Worm (Caenorhabditis elegans) whole organism, early embryonic: ENCODE data around the gene B0507.2.

ENCODE experiments used
- B0310.2 ChIP-seq: sonication (generic microtip); optimal IDR thresholded peaks from 2 replicates; lab custom pipeline; 2016; ENCODE audit warnings: mild to moderate bottlenecking, missing genetic modification characterization, missing compliant biosample characterization
- F13C5.2 ChIP-seq: sonication (generic microtip); optimal IDR thresholded peaks from 2 replicates; lab custom pipeline; 2017; ENCODE audit warnings: mild to moderate bottlenecking, missing genetic modification characterization, inconsistent platforms, missing compliant biosample characterization
- aly-1 ChIP-seq: sonication (generic microtip); optimal IDR thresholded peaks from 2 replicates; lab custom pipeline; 2016; ENCODE audit warnings: missing genetic modification characterization, missing compliant biosample characterization
- ama-1 ChIP-seq: fragments of 150-350 bp; optimal IDR thresholded peaks from 2 replicates; lab custom pipeline; 2014
- ceh-13 ChIP-seq: fragments of 200-800 bp; sonication (Bioruptor generic); optimal IDR thresholded peaks from 2 replicates; lab custom pipeline; 2018; ENCODE audit warnings: mild to moderate bottlenecking, missing genetic modification characterization, missing compliant biosample characterization
- ceh-36 ChIP-seq: sonication (generic microtip); optimal IDR thresholded peaks from 2 replicates; lab custom pipeline; 2016; ENCODE audit warnings: missing genetic modification characterization, inconsistent platforms, missing compliant biosample characterization
- ets-7 ChIP-seq: sonication (generic microtip); optimal IDR thresholded peaks from 2 replicates; lab custom pipeline; 2016; ENCODE audit warnings: missing genotype, missing genetic modification characterization, missing compliant biosample characterization
- flt-1 ChIP-seq: fragments of 200-800 bp; sonication (Bioruptor generic); IDR thresholded peaks from 2 replicates; pipeline ENCODE4 v1.3.6; 2022; ENCODE audit warnings: missing genetic modification characterization, missing compliant biosample characterization
- hmbx-1 ChIP-seq: sonication (generic microtip); optimal IDR thresholded peaks from 2 replicates; lab custom pipeline; 2016; ENCODE audit warnings: mild to moderate bottlenecking, missing genetic modification characterization, missing compliant biosample characterization
- hmg-4 ChIP-seq: fragments of 200-800 bp; sonication (Bioruptor generic); optimal IDR thresholded peaks from 2 replicates; lab custom pipeline; 2018; ENCODE audit warnings: mild to moderate bottlenecking, missing genetic modification characterization, missing compliant biosample characterization
- hnd-1 ChIP-seq: sonication (generic microtip); optimal IDR thresholded peaks from 2 replicates; lab custom pipeline; 2016; ENCODE audit warnings: missing genetic modification characterization, missing compliant biosample characterization
- pes-1 ChIP-seq: fragments of 200-800 bp; sonication (Bioruptor generic); IDR thresholded peaks from 2 replicates; pipeline ENCODE4 v1.3.6; 2022; ENCODE audit warnings: missing genetic modification reagents, missing genetic modification characterization, missing compliant biosample characterization
- scrt-1 ChIP-seq: fragments of 200-800 bp; sonication (Bioruptor generic); IDR thresholded peaks from 2 replicates; pipeline ENCODE4 v1.3.6; 2022; ENCODE audit warnings: missing genetic modification characterization, missing compliant biosample characterization
- sea-1 ChIP-seq: fragments of 200-800 bp; sonication (Bioruptor generic); conservative IDR thresholded peaks from 2 replicates; pipeline ENCODE4 v1.3.6; 2022; ENCODE audit warnings: missing genetic modification characterization, missing compliant biosample characterization
- tbx-11 ChIP-seq: fragments of 200-800 bp; sonication (Bioruptor generic); IDR thresholded peaks from 2 replicates; pipeline ENCODE4 v1.3.6; 2022; ENCODE audit warnings: missing genetic modification characterization, missing compliant biosample characterization
- tbx-37 ChIP-seq: fragments of 200-800 bp; sonication (Bioruptor generic); conservative IDR thresholded peaks from 2 replicates; pipeline ENCODE4 v1.3.6; 2022; ENCODE audit warnings: missing genetic modification reagents, missing genetic modification characterization, missing compliant biosample characterization
- tra-4 ChIP-seq: sonication (generic microtip); optimal IDR thresholded peaks from 2 replicates; lab custom pipeline; 2017; ENCODE audit warnings: missing genetic modification characterization, missing compliant biosample characterization

Gene B0507.2

ce11 chrV:8745858-8746257, 28.3 kb upstream of the B0507.2 start, which contains the start of gene B0507.6:
B0507.6 (plus strand) TSS chrV:8746158.
- TF ChIP-seq B0310.2 (tag; lab: Kevin White, UChicago) (no peak), aly-1 (tag; lab: Kevin White, UChicago) (no peak), tbx-37 (GFP tag; lab: Robert Waterston, UW) (no peak), flt-1 (GFP tag; lab: Robert Waterston, UW) (no peak), ama-1 (lab: Kevin White, UChicago) (no peak), hmbx-1 (tag; lab: Kevin White, UChicago) (no peak), ceh-36 (no peak), tbx-11 (GFP tag; lab: Robert Waterston, UW) (no peak)

- TF ChIP-seq sea-1 (GFP tag; lab: Robert Waterston, UW) = no peak
Measured at ce11 chrV:8753395-8753794, 20.7 kb upstream of the B0507.2 start, which contains the start of gene B0507.5. B0507.5 (plus strand) TSS chrV:8753695.

- TF ChIP-seq pes-1 (no peak), ama-1 (lab: Kevin White, UChicago) (no peak), F13C5.2 (tag; lab: Kevin White, UChicago) (no peak)
Measured at ce11 chrV:8754670-8755069, 19.5 kb upstream of the B0507.2 start, which contains the start of gene B0507.4. B0507.4 (plus strand) TSS chrV:8754970.

- no peak for TF ChIP-seq ceh-13
- TF ChIP-seq scrt-1 (GFP tag; lab: Robert Waterston, UW) = no peak
- no peak for TF ChIP-seq hmg-4 (GFP tag; lab: Kevin White, UChicago)
- TF ChIP-seq ama-1 (lab: Kevin White, UChicago) = no peak
- TF ChIP-seq B0310.2 (tag; lab: Kevin White, UChicago) = no peak
- TF ChIP-seq pes-1 = no peak
- TF ChIP-seq ceh-36 = no peak
- no peak for TF ChIP-seq flt-1 (GFP tag; lab: Robert Waterston, UW)
- no peak for TF ChIP-seq tbx-37 (GFP tag; lab: Robert Waterston, UW)
- no peak for TF ChIP-seq ets-7 (tag; lab: Kevin White, UChicago)
- TF ChIP-seq aly-1 (tag; lab: Kevin White, UChicago) = no peak
- TF ChIP-seq F13C5.2 (tag; lab: Kevin White, UChicago) = no peak
- no peak for TF ChIP-seq hnd-1 (tag; lab: Kevin White, UChicago)
- no peak for TF ChIP-seq hmbx-1 (tag; lab: Kevin White, UChicago)
- no peak for TF ChIP-seq tbx-11 (GFP tag; lab: Robert Waterston, UW)
- no peak for TF ChIP-seq sea-1 (GFP tag; lab: Robert Waterston, UW)
- TF ChIP-seq tra-4 = no peak
Measured at ce11 chrV:8758618-8759017, 15.5 kb upstream of the B0507.2 start, which contains the start of gene B0507.7. B0507.7 (minus strand) TSS chrV:8758718.

- TF ChIP-seq scrt-1 (GFP tag; lab: Robert Waterston, UW) (no peak), aly-1 (tag; lab: Kevin White, UChicago) (no peak), hmbx-1 (tag; lab: Kevin White, UChicago) (no peak), hmg-4 (GFP tag; lab: Kevin White, UChicago) (no peak), tbx-11 (GFP tag; lab: Robert Waterston, UW) (no peak), flt-1 (GFP tag; lab: Robert Waterston, UW) (no peak)
Measured at ce11 chrV:8760416-8760815, 13.7 kb upstream of the B0507.2 start, which contains the start of gene ddn-1. ddn-1 (minus strand) TSS chrV:8760516.

ce11 chrV:8762861-8763260, 11.3 kb upstream of the B0507.2 start, which contains the start of gene B0507.8:
B0507.8 (minus strand) TSS chrV:8762961.
- no peak for TF ChIP-seq tbx-37 (GFP tag; lab: Robert Waterston, UW)
- TF ChIP-seq aly-1 (tag; lab: Kevin White, UChicago) = no peak
- TF ChIP-seq tbx-11 (GFP tag; lab: Robert Waterston, UW) = no peak
- TF ChIP-seq ceh-36 = no peak
- no peak for TF ChIP-seq F13C5.2 (tag; lab: Kevin White, UChicago)
- TF ChIP-seq sea-1 (GFP tag; lab: Robert Waterston, UW) = no peak
- TF ChIP-seq ceh-13 = no peak
- no peak for TF ChIP-seq pes-1
- no peak for TF ChIP-seq tra-4
- no peak for TF ChIP-seq hmbx-1 (tag; lab: Kevin White, UChicago)
- TF ChIP-seq scrt-1 (GFP tag; lab: Robert Waterston, UW) = no peak
- no peak for TF ChIP-seq hnd-1 (tag; lab: Kevin White, UChicago)
- no peak for TF ChIP-seq ama-1 (lab: Kevin White, UChicago)

- TF ChIP-seq scrt-1 (GFP tag; lab: Robert Waterston, UW) (no peak), F13C5.2 (tag; lab: Kevin White, UChicago) (no peak), tbx-37 (GFP tag; lab: Robert Waterston, UW) (no peak), ama-1 (lab: Kevin White, UChicago) (no peak), ceh-13 (no peak), hmbx-1 (tag; lab: Kevin White, UChicago) (no peak), ets-7 (tag; lab: Kevin White, UChicago) (no peak), tbx-11 (GFP tag; lab: Robert Waterston, UW) (no peak), pes-1 (no peak), sea-1 (GFP tag; lab: Robert Waterston, UW) (no peak), ceh-36 (no peak), aly-1 (tag; lab: Kevin White, UChicago) (no peak), hnd-1 (tag; lab: Kevin White, UChicago) (no peak), hmg-4 (GFP tag; lab: Kevin White, UChicago) (no peak), flt-1 (GFP tag; lab: Robert Waterston, UW) (no peak), B0310.2 (tag; lab: Kevin White, UChicago) (no peak), tra-4 (no peak)
Measured at ce11 chrV:8765938-8766337, 8.2 kb upstream of the B0507.2 start, which contains the start of gene B0507.9. B0507.9 (minus strand) TSS chrV:8766038.

DNA sequence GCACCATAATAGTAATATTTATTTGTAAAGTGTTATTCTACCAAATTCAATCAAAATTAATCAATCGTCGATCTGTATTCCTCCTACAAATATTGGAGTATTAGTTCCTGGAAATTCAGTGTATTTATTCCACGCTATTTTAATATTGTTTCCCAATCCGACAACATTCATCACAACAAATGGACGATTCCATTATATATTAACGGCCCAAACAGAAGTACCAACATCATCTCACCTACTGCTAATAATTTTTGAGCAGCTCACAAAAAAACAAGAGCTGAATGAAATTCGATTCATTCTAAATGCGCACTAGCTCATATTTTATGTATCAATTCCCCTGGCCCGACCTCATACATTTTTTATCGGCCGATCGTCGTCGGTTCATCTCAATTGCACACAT, 7.1 kb upstream of the B0507.2 start:
- TF ChIP-seq ama-1 (lab: Kevin White, UChicago) (no peak), pes-1 (no peak), tbx-37 (GFP tag; lab: Robert Waterston, UW) (no peak), tbx-11 (GFP tag; lab: Robert Waterston, UW) (no peak), aly-1 (tag; lab: Kevin White, UChicago) (no peak), B0310.2 (tag; lab: Kevin White, UChicago) (no peak), F13C5.2 (tag; lab: Kevin White, UChicago) (no peak), flt-1 (GFP tag; lab: Robert Waterston, UW) (no peak), ceh-36 (no peak), scrt-1 (GFP tag; lab: Robert Waterston, UW) (no peak), ceh-13 (no peak), hmg-4 (GFP tag; lab: Kevin White, UChicago) (no peak), tra-4 (no peak), sea-1 (GFP tag; lab: Robert Waterston, UW) (no peak), hmbx-1 (tag; lab: Kevin White, UChicago) (no peak), hnd-1 (tag; lab: Kevin White, UChicago) (no peak)
